Worm (Caenorhabditis elegans) whole organism, early embryonic: ENCODE results near the gene C18D4.12.

Source experiments
- B0310.2 ChIP-seq: sonication (generic microtip); optimal IDR thresholded peaks from 2 replicates; lab custom pipeline; 2016; ENCODE audit warnings: mild to moderate bottlenecking, missing genetic modification characterization, missing compliant biosample characterization
- ama-1 ChIP-seq: fragments of 150-350 bp; optimal IDR thresholded peaks from 2 replicates; lab custom pipeline; 2014
- ceh-36 ChIP-seq: sonication (generic microtip); optimal IDR thresholded peaks from 2 replicates; lab custom pipeline; 2016; ENCODE audit warnings: missing genetic modification characterization, inconsistent platforms, missing compliant biosample characterization
- ets-7 ChIP-seq: sonication (generic microtip); optimal IDR thresholded peaks from 2 replicates; lab custom pipeline; 2016; ENCODE audit warnings: missing genotype, missing genetic modification characterization, missing compliant biosample characterization
- flt-1 ChIP-seq: fragments of 200-800 bp; sonication (Bioruptor generic); IDR thresholded peaks from 2 replicates; pipeline ENCODE4 v1.3.6; 2022; ENCODE audit warnings: missing genetic modification characterization, missing compliant biosample characterization
- hmbx-1 ChIP-seq: sonication (generic microtip); optimal IDR thresholded peaks from 2 replicates; lab custom pipeline; 2016; ENCODE audit warnings: mild to moderate bottlenecking, missing genetic modification characterization, missing compliant biosample characterization
- hnd-1 ChIP-seq: sonication (generic microtip); optimal IDR thresholded peaks from 2 replicates; lab custom pipeline; 2016; ENCODE audit warnings: missing genetic modification characterization, missing compliant biosample characterization
- scrt-1 ChIP-seq: fragments of 200-800 bp; sonication (Bioruptor generic); IDR thresholded peaks from 2 replicates; pipeline ENCODE4 v1.3.6; 2022; ENCODE audit warnings: missing genetic modification characterization, missing compliant biosample characterization
- tbx-11 ChIP-seq: fragments of 200-800 bp; sonication (Bioruptor generic); IDR thresholded peaks from 2 replicates; pipeline ENCODE4 v1.3.6; 2022; ENCODE audit warnings: missing genetic modification characterization, missing compliant biosample characterization
- tbx-37 ChIP-seq: fragments of 200-800 bp; sonication (Bioruptor generic); conservative IDR thresholded peaks from 2 replicates; pipeline ENCODE4 v1.3.6; 2022; ENCODE audit warnings: missing genetic modification reagents, missing genetic modification characterization, missing compliant biosample characterization

ce11 chrV:17551396-17551795 lies 21.0 kb upstream of the C18D4.12 start:
- TF ChIP-seq ets-7 (tag; lab: Kevin White, UChicago) (no peak), ama-1 (no peak), ceh-36 (tag; lab: Kevin White, UChicago) (no peak), tbx-11 (GFP tag; lab: Robert Waterston, UW) (no peak), tbx-37 (GFP tag; lab: Robert Waterston, UW) (no peak), hmbx-1 (tag; lab: Kevin White, UChicago) (no peak), flt-1 (no peak), hnd-1 (no peak), B0310.2 (tag; lab: Kevin White, UChicago) (no peak), scrt-1 (GFP tag; lab: Robert Waterston, UW) (no peak)
